Worm (Caenorhabditis elegans): ENCODE measurements around the gene C38C10.3.
"Not testable (repeated sequence)": the region's sequence is repeated elsewhere in the genome, so short reads cannot be mapped to it uniquely, and the experiment has no call there.

Gene C38C10.3

DNA sequence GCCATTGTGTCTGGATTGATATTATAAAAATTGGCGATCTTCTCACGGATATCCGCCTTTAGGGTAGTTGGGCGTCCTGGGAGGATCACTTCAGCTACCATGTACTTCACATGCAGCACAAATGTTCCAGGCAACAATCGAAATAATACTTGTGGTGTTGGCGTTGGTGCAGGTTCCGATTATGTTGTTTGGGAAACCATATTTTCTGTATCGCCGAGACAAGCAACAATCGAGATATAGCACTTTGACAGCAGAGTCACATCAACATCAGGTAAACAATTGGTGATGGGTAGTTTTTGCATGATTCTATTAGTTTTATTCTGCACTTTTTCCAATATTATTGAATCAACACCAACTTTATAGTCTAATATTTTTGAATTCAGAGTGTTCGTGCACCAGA is 27.9 kb upstream of the C38C10.3 start, which contains the start of gene T26G10.3:
Gene T26G10.3, minus strand, starts transcription at position 101 of the 400 bp plus-strand sequence.
- TF ChIP-seq nhr-48 (tag; optimal IDR thresholded peaks at IDR 0.05) (no peak), hlh-11 (tag; optimal IDR thresholded peaks at IDR 0.05) (no peak), ceh-20 (GFP tag; IDR thresholded peaks at IDR 0.05) (no peak), zip-11 (GFP tag; IDR thresholded peaks at IDR 0.05) (no peak), aha-1 (tag) (no peak), ZK337.2 (GFP tag; IDR thresholded peaks at IDR 0.05) (no peak), arid-1 (GFP tag; conservative IDR thresholded peaks at IDR 0.05) (no peak), dve-1 (tag; optimal IDR thresholded peaks at IDR 0.05; ENCODE audit: insufficient read depth) (no peak), mdl-1 (tag; optimal IDR thresholded peaks at IDR 0.05) (no peak), daf-8 (GFP tag; IDR thresholded peaks at IDR 0.05) (no peak), ces-1 (GFP tag; optimal IDR thresholded peaks at IDR 0.05) (no peak), unc-62 (GFP tag; optimal IDR thresholded peaks at IDR 0.05 in 1 of 2) (no peak), unc-62 (tag; optimal IDR thresholded peaks at IDR 0.05) (no peak), nhr-28 (tag; optimal IDR thresholded peaks at IDR 0.05) (no peak), nhr-102 (tag; optimal IDR thresholded peaks at IDR 0.05) (no peak), pha-4 (GFP tag; IDR thresholded peaks at IDR 0.05) (no peak), pha-4 (tag; optimal IDR thresholded peaks at IDR 0.05) (no peak), lim-7 (GFP tag; IDR thresholded peaks at IDR 0.05) (no peak), dmd-8 (GFP tag; IDR thresholded peaks at IDR 0.05) (no peak), zfp-2 (tag; optimal IDR thresholded peaks at IDR 0.05) (no peak), dpl-1 (GFP tag; optimal IDR thresholded peaks at IDR 0.05) (no peak), tra-1 (GFP tag; IDR thresholded peaks at IDR 0.05) (no peak)

DNA sequence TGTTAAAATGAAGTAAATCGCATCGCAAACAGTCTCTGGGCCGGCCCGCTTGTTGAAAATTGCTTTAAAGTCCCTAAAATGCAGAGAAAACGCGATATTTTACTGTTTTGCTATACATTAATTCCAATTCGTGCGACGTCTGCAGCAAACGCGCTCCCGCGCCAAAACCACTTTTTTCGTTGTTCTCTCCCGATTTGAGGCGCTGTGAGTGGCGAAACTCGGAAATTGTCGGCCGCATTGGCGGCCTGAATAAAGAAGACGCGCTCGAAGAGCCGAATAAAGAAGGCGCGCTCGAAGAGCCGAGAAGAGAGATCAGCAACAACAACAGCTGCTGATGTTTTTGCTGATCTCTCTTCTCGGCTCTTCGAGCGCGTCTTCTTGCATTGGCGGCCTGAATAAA is 22.9 kb upstream of the C38C10.3 start:
- TF ChIP-seq snpc-4 (tag; optimal IDR thresholded peaks at IDR 0.05) (peak; percentile 68), lin-38 (GFP tag; IDR thresholded peaks at IDR 0.05) (peak; percentile 98), F49E8.2 (tag; optimal IDR thresholded peaks at IDR 0.05; ENCODE audit: borderline replicate concordance) (peak; percentile 69), tra-1 (GFP tag; IDR thresholded peaks at IDR 0.05) (peak; percentile 66; the same call in 1 of the 2 replicates), ceh-44 (GFP tag; IDR thresholded peaks at IDR 0.05) (peak; percentile 96), Y48G9A.11 (GFP tag; IDR thresholded peaks at IDR 0.05) (peak; percentile 97), set-16 (GFP tag; IDR thresholded peaks at IDR 0.05) (peak; percentile 63), arid-1 (GFP tag; conservative IDR thresholded peaks at IDR 0.05) (peak; percentile 69; the same call in 1 of the 2 replicates), pha-4 (GFP tag; IDR thresholded peaks at IDR 0.05) (peak; percentile 41; the same call in 1 of the 2 replicates), D1046.2 (GFP tag; IDR thresholded peaks at IDR 0.05) (0 out of 2 replicates have a peak, but pooled peaks have one; percentile 55), unc-130 (GFP tag; optimal IDR thresholded peaks at IDR 0.05) (peak; percentile 84), ZK337.2 (GFP tag; IDR thresholded peaks at IDR 0.05) (peak; percentile 43; the same call in 1 of the 2 replicates), vab-7 (GFP tag; IDR thresholded peaks at IDR 0.05) (peak; percentile 88), nhr-42 (GFP tag; IDR thresholded peaks at IDR 0.05) (peak; percentile 66; the same call in 1 of the 2 replicates), aha-1 (tag) (peak; percentile 26), snpc-1.2 (GFP tag; IDR thresholded peaks at IDR 0.05) (peak; percentile 74), ceh-20 (GFP tag; IDR thresholded peaks at IDR 0.05) (peak; percentile 51; the same call in 1 of the 2 replicates), madf-5 (GFP tag; IDR thresholded peaks at IDR 0.05) (0 out of 4 replicates have a peak, but pooled peaks of 1 of the 2 experiments have one; percentile 19), dmd-9 (GFP tag; IDR thresholded peaks at IDR 0.05) (0 out of 2 replicates have a peak, but pooled peaks have one; percentile 38), mdt-29 (GFP tag; IDR thresholded peaks at IDR 0.05) (0 out of 2 replicates have a peak, but pooled peaks have one; percentile 28)
- not testable (repeated sequence) for TF ChIP-seq pha-4 (tag; optimal IDR thresholded peaks at IDR 0.05)

DNA sequence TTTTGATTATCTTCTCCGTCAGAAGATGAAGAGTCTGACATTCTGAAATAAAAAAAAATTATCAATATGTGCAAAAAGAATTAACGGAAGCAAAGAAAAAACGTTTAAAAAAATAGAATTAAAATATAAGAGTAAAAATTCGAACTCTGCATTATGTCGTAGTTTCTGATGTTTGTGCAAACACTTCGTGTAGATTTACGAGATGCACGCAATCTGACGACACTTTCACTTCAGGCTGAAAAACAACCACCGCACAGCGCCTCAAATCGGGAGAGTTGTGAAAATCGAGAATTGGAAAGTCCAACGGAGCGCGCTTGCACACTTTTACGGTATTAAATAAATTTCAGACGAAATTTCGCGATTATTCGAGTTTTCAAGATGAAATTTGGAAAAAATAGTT is 21.2 kb upstream of the C38C10.3 start, which contains the start of gene T26G10.1:
Gene T26G10.1, minus strand, starts transcription at position 42 of the 400 bp plus-strand sequence.
- TF ChIP-seq T20F7.1 (GFP tag; optimal IDR thresholded peaks at IDR 0.05): peak; percentile 73
- TF ChIP-seq ceh-62 (tag; optimal IDR thresholded peaks at IDR 0.05): no peak
- peak; percentile 42 for TF ChIP-seq unc-130 (GFP tag; optimal IDR thresholded peaks at IDR 0.05)
- TF ChIP-seq F44E2.7 (GFP tag; IDR thresholded peaks at IDR 0.05): no peak
- no peak for TF ChIP-seq ceh-32 (tag; optimal IDR thresholded peaks at IDR 0.05; ENCODE audit: poor library complexity)
- TF ChIP-seq mxl-3 (GFP tag; optimal IDR thresholded peaks at IDR 0.05): no peak
- TF ChIP-seq ama-1 (optimal IDR thresholded peaks at IDR 0.05): no peak
- no peak for TF ChIP-seq fos-1 (tag; optimal IDR thresholded peaks at IDR 0.05)
- TF ChIP-seq skn-1 (tag; optimal IDR thresholded peaks at IDR 0.05): no peak
- TF ChIP-seq cey-2 (tag; optimal IDR thresholded peaks at IDR 0.05; ENCODE audit: borderline replicate concordance, insufficient read depth): no peak
- TF ChIP-seq mxl-2 (GFP tag; conservative IDR thresholded peaks at IDR 0.05): no peak
- 0 out of 2 replicates have a peak, but pooled peaks have one; percentile 21 for TF ChIP-seq vab-7 (GFP tag; IDR thresholded peaks at IDR 0.05)
- TF ChIP-seq nhr-42 (GFP tag; IDR thresholded peaks at IDR 0.05): no peak
- no peak for TF ChIP-seq sdz-12 (GFP tag; optimal IDR thresholded peaks at IDR 0.05)
- TF ChIP-seq arid-1 (GFP tag; conservative IDR thresholded peaks at IDR 0.05): peak; percentile 80
- no peak for TF ChIP-seq Y5F2A.4 (GFP tag; optimal IDR thresholded peaks at IDR 0.05)
- no peak for TF ChIP-seq nhr-77 (tag; optimal IDR thresholded peaks at IDR 0.05)
